Fruit fly (Drosophila melanogaster): ENCODE data around the gene CG8360.

The CG8360 gene

DNA sequence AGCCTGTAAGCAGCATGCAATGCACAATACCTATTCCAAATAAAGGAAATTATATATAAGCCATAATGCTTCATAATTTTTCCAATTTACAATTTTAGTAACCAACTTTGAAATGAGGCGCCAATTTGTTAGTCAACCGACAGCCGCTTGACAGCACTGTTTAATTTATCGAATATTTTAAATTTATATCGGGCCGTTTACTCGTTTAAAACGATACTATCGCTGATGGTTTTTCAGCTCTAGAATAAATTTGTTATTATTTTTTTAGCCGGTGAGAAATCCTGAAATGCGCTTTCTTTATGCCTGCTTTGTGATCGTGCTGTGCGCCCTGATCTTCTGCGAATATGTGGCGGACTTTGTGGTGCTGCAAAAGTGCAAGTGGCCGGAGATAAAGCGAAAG lies 14.0 kb upstream of the CG8360 start, which contains the start of gene PGAP5 (continued):
- peak; percentile 28 for TF ChIP-seq nmo (GFP tag; optimal IDR thresholded peaks at IDR 0.05)
- peak; percentile 22 for TF ChIP-seq CG2712 (tag; optimal IDR thresholded peaks at IDR 0.05)
- no peak for TF ChIP-seq Camta (GFP tag; optimal IDR thresholded peaks at IDR 0.05)
- peak; percentile 85 for TF ChIP-seq CG14860 (GFP tag; IDR thresholded peaks at IDR 0.05; ENCODE audit: partially characterized antibody)
- TF ChIP-seq Dbx (GFP tag; IDR thresholded peaks at IDR 0.05), result peak; percentile 76; the same call in 2 of the 3 replicates
- no peak for TF ChIP-seq CG11696 (GFP tag; IDR thresholded peaks at IDR 0.05)
- TF ChIP-seq CG3281 (GFP tag; optimal IDR thresholded peaks at IDR 0.05), result no peak
- TF ChIP-seq CG3847 (GFP tag; IDR thresholded peaks at IDR 0.05), result peak; percentile 74
- TF ChIP-seq Ssrp (tag; optimal IDR thresholded peaks at IDR 0.05), result no peak
- TF ChIP-seq zfh2 (GFP tag; optimal IDR thresholded peaks at IDR 0.05), result peak; percentile 2
- TF ChIP-seq Fer3 (tag; optimal IDR thresholded peaks at IDR 0.05), result no peak
- peak; percentile 98 for TF ChIP-seq unc-4 (GFP tag; IDR thresholded peaks at IDR 0.05; ENCODE audit: partially characterized antibody)
- TF ChIP-seq crp (GFP tag; optimal IDR thresholded peaks at IDR 0.05), result peak in 1 of 2 experiments; percentile 2
- no peak for TF ChIP-seq HmgD (GFP tag; optimal IDR thresholded peaks at IDR 0.05)
- TF ChIP-seq CG12236 (GFP tag; optimal IDR thresholded peaks at IDR 0.05), result no peak
- no peak for TF ChIP-seq en (GFP tag; optimal IDR thresholded peaks at IDR 0.05)
- peak; percentile 95 for TF ChIP-seq sna (GFP tag; IDR thresholded peaks at IDR 0.05; ENCODE audit: partially characterized antibody)
- TF ChIP-seq CG18476 (GFP tag; optimal IDR thresholded peaks at IDR 0.05), result no peak
- peak; percentile 69 for TF ChIP-seq CG15514 (GFP tag; optimal IDR thresholded peaks at IDR 0.05)
- peak; percentile 22; the same call in 1 of the 2 replicates for TF ChIP-seq aop (GFP tag; IDR thresholded peaks at IDR 0.05)
- no peak for TF ChIP-seq crol (GFP tag; IDR thresholded peaks at IDR 0.05)
- TF ChIP-seq bab2 (GFP tag; optimal IDR thresholded peaks at IDR 0.05), result peak; percentile 1
- no peak for TF ChIP-seq Vsx1 (GFP tag; optimal IDR thresholded peaks at IDR 0.05)
- peak; percentile 88 for TF ChIP-seq zen2 (GFP tag; IDR thresholded peaks at IDR 0.05; ENCODE audit: partially characterized antibody)
- TF ChIP-seq CG16863 (GFP tag; optimal IDR thresholded peaks at IDR 0.05), result peak; percentile 34
- peak; percentile 21 for TF ChIP-seq CG7786 (GFP tag; optimal IDR thresholded peaks at IDR 0.05)
- TF ChIP-seq CG10543 (GFP tag; optimal IDR thresholded peaks at IDR 0.05), result no peak
- no peak for TF ChIP-seq CG8388 (GFP tag; optimal IDR thresholded peaks at IDR 0.05)
- peak; percentile 32 for TF ChIP-seq CG30403 (GFP tag; optimal IDR thresholded peaks at IDR 0.05)
- TF ChIP-seq CG10267 (tag; optimal IDR thresholded peaks at IDR 0.05), result peak; percentile 93
- TF ChIP-seq Med (GFP tag), result peak; percentile 86
- no peak for TF ChIP-seq pb (GFP tag; optimal IDR thresholded peaks at IDR 0.05)
- peak; percentile 98 for TF ChIP-seq CG34224 (GFP tag; IDR thresholded peaks at IDR 0.05; ENCODE audit: partially characterized antibody)
- peak; percentile 48 for TF ChIP-seq CG12659 (GFP tag; optimal IDR thresholded peaks at IDR 0.05)
- TF ChIP-seq stwl (tag; optimal IDR thresholded peaks at IDR 0.05), result peak; percentile 52
- 0 out of 3 replicates have a peak, but pooled peaks have one; percentile 26 for TF ChIP-seq row (GFP tag; IDR thresholded peaks at IDR 0.05)
- peak; percentile 96 for TF ChIP-seq Doc3 (GFP tag; IDR thresholded peaks at IDR 0.05; ENCODE audit: partially characterized antibody)
- TF ChIP-seq CG13287 (GFP tag; IDR thresholded peaks at IDR 0.05; ENCODE audit: partially characterized antibody), result peak; percentile 99
- peak; percentile 20 for TF ChIP-seq phol (tag; optimal IDR thresholded peaks at IDR 0.05)
- peak; percentile 24 for TF ChIP-seq CG34376 (GFP tag; optimal IDR thresholded peaks at IDR 0.05)
- TF ChIP-seq grau (tag; optimal IDR thresholded peaks at IDR 0.05), result no peak
- peak; percentile 13 for TF ChIP-seq CG9797 (GFP tag; optimal IDR thresholded peaks at IDR 0.05)
- peak; percentile 60 for TF ChIP-seq Ets97D (GFP tag; optimal IDR thresholded peaks at IDR 0.05)
- TF ChIP-seq sd (tag; optimal IDR thresholded peaks at IDR 0.05), result no peak
- TF ChIP-seq CG5180 (GFP tag; optimal IDR thresholded peaks at IDR 0.05), result no peak
- no peak for TF ChIP-seq D19B (GFP tag; optimal IDR thresholded peaks at IDR 0.05)
- no peak for TF ChIP-seq CG12299 (tag; optimal IDR thresholded peaks at IDR 0.05)
- TF ChIP-seq fu2 (GFP tag; optimal IDR thresholded peaks at IDR 0.05), result peak; percentile 20
- TF ChIP-seq E2f2 (GFP tag; IDR thresholded peaks at IDR 0.05), result peak; percentile 99
